Fruit fly (Drosophila melanogaster) whole organism, embryonic: ENCODE measurements around the gene CG42324.
A peak's percentile ranks its signal among the peaks of the same experiment; 100 is the strongest.

ENCODE experiments used
- ATbp ChIP-seq: fragments of 200-800 bp; sonication (Bioruptor generic); optimal IDR thresholded peaks from 2 replicates; lab custom pipeline; 2017; ENCODE audit warnings: missing biosample characterization, mild to moderate bottlenecking, missing genetic modification characterization, missing genetic modification reagents
- Asciz ChIP-seq: fragments of 200-800 bp; sonication (Bioruptor generic); optimal IDR thresholded peaks from 2 replicates; lab custom pipeline; 2017; ENCODE audit warnings: missing biosample characterization, mild to moderate bottlenecking, missing genetic modification characterization, missing genetic modification reagents
- BEAF-32 ChIP-seq: fragments of 200-800 bp; sonication (Bioruptor generic); optimal IDR thresholded peaks from 3 replicates; lab custom pipeline; 2017; ENCODE audit warnings: missing biosample characterization, missing genetic modification characterization, mild to moderate bottlenecking, moderate library complexity, missing genetic modification reagents
- CG10543 ChIP-seq: fragments of 200-800 bp; sonication (Bioruptor generic); optimal IDR thresholded peaks from 3 replicates; lab custom pipeline; 2017; ENCODE audit warnings: missing biosample characterization, mild to moderate bottlenecking, missing genetic modification characterization, moderate library complexity
- CG10654 ChIP-seq: fragments of 200-800 bp; sonication (Bioruptor generic); optimal IDR thresholded peaks from 2 replicates; lab custom pipeline; 2016; ENCODE audit warnings: missing biosample characterization, missing genetic modification characterization
- CG11504 ChIP-seq: fragments of 200-800 bp; sonication (Bioruptor generic); optimal IDR thresholded peaks from 3 replicates; lab custom pipeline; 2019; ENCODE audit warnings: missing biosample characterization, mild to moderate bottlenecking, missing genetic modification characterization, moderate library complexity
- CG1233 ChIP-seq: fragments of 200-800 bp; sonication (Bioruptor generic); optimal IDR thresholded peaks from 4 replicates; lab custom pipeline; 2018; ENCODE audit warnings: missing biosample characterization, mild to moderate bottlenecking, missing genetic modification characterization
- CG12391 ChIP-seq: fragments of 200-800 bp; sonication (Bioruptor generic); optimal IDR thresholded peaks from 3 replicates; lab custom pipeline; 2018; ENCODE audit warnings: missing biosample characterization, mild to moderate bottlenecking, missing genetic modification characterization, moderate library complexity
- CG14710 ChIP-seq: fragments of 200-800 bp; sonication (Bioruptor generic); optimal IDR thresholded peaks from 3 replicates; lab custom pipeline; 2019; ENCODE audit warnings: missing biosample characterization, mild to moderate bottlenecking, missing genetic modification characterization, moderate library complexity
- CG17359 ChIP-seq: fragments of 200-800 bp; sonication (Bioruptor generic); optimal IDR thresholded peaks from 3 replicates; lab custom pipeline; 2018; ENCODE audit warnings: missing biosample characterization, mild to moderate bottlenecking, missing genetic modification characterization, moderate library complexity
- CG18476 ChIP-seq: fragments of 200-800 bp; sonication (Bioruptor generic); optimal IDR thresholded peaks from 2 replicates; lab custom pipeline; 2016; ENCODE audit warnings: missing biosample characterization, mild to moderate bottlenecking, missing genetic modification characterization
- CG18599 ChIP-seq: fragments of 200-800 bp; sonication (Bioruptor generic); optimal IDR thresholded peaks from 3 replicates; lab custom pipeline; 2017; ENCODE audit warnings: missing biosample characterization, missing genetic modification characterization, mild to moderate bottlenecking, moderate library complexity, missing genetic modification reagents
- CG4854 ChIP-seq: fragments of 200-800 bp; sonication (Bioruptor generic); optimal IDR thresholded peaks from 2 replicates; lab custom pipeline; 2016; ENCODE audit warnings: missing biosample characterization, missing genetic modification characterization, inconsistent platforms
- CG9215 ChIP-seq: fragments of 200-800 bp; sonication (Bioruptor generic); IDR thresholded peaks from 2 replicates; pipeline ENCODE4 v1.3.6; 2022; ENCODE audit warnings: missing biosample characterization, missing genetic modification characterization
- Dek ChIP-seq: fragments of 200-800 bp; sonication (Bioruptor generic); optimal IDR thresholded peaks from 3 replicates; lab custom pipeline; 2019; ENCODE audit warnings: missing biosample characterization, mild to moderate bottlenecking, missing genetic modification characterization, moderate library complexity
- Dll ChIP-seq: fragments of 200-800 bp; sonication (Bioruptor generic); IDR thresholded peaks from 4 replicates; pipeline ENCODE4 v1.3.6; 2022; ENCODE audit warnings: missing biosample characterization, missing genetic modification characterization; ENCODE audit not compliant: partially characterized antibody
- Eip74EF ChIP-seq, 2 experiments: fragments of 200-800 bp in 1 of 2; fragments of >200 bp in 1 of 2; sonication (Bioruptor generic) in 1 of 2; optimal IDR thresholded peaks; 2 replicates each; lab custom pipeline; 2017 to 2019; ENCODE audit warnings: missing biosample characterization in 2 of 2, missing genetic modification characterization in 2 of 2, mild to moderate bottlenecking in 1 of 2, moderate library complexity in 1 of 2
- Ets97D ChIP-seq: fragments of 200-800 bp; sonication (Bioruptor generic); optimal IDR thresholded peaks from 3 replicates; lab custom pipeline; 2016; ENCODE audit warnings: missing biosample characterization, missing genetic modification characterization
- Gsc ChIP-seq: fragments of 200-800 bp; sonication (Bioruptor generic); IDR thresholded peaks from 2 replicates; pipeline ENCODE4 v1.3.6; 2022; ENCODE audit warnings: missing biosample characterization, missing genetic modification characterization
- HHEX ChIP-seq: fragments of 200-800 bp; sonication (Bioruptor generic); optimal IDR thresholded peaks from 3 replicates; lab custom pipeline; 2017; ENCODE audit warnings: missing biosample characterization, mild to moderate bottlenecking, missing genetic modification characterization, missing genetic modification reagents
- Hmr ChIP-seq: fragments of 200-800 bp; sonication (Bioruptor generic); optimal IDR thresholded peaks from 3 replicates; lab custom pipeline; 2017; ENCODE audit warnings: mild to moderate bottlenecking, missing biosample characterization, missing genetic modification reagents, missing genetic modification characterization
- MTF-1 ChIP-seq: fragments of 200-800 bp; sonication (Bioruptor generic); optimal IDR thresholded peaks from 2 replicates; lab custom pipeline; 2018; ENCODE audit warnings: missing biosample characterization, mild to moderate bottlenecking, missing genetic modification characterization, borderline replicate concordance
- PHDP ChIP-seq: fragments of 200-800 bp; sonication (Bioruptor generic); optimal IDR thresholded peaks from 3 replicates; lab custom pipeline; 2018; ENCODE audit warnings: missing biosample characterization, mild to moderate bottlenecking, missing genetic modification characterization, moderate library complexity
- Ravus ChIP-seq: fragments of 200-800 bp; sonication (Bioruptor generic); IDR thresholded peaks from 2 replicates; pipeline ENCODE4 v1.3.6; 2022; ENCODE audit warnings: missing biosample characterization, missing genetic modification characterization
- Side ChIP-seq: fragments of 200-800 bp; sonication (Bioruptor generic); optimal IDR thresholded peaks from 2 replicates; lab custom pipeline; 2016; ENCODE audit warnings: missing biosample characterization, missing genetic modification characterization
- Taf1 ChIP-seq: fragments of 200-800 bp; sonication (Bioruptor generic); IDR thresholded peaks from 2 replicates; pipeline ENCODE4 v1.3.6; 2022; ENCODE audit warnings: missing biosample characterization, missing genetic modification characterization
- Usf ChIP-seq: fragments of 200-800 bp; sonication (Bioruptor generic); optimal IDR thresholded peaks from 2 replicates; lab custom pipeline; 2017; ENCODE audit warnings: missing genotype, missing biosample characterization, missing genetic modification characterization
- Xbp1 ChIP-seq: fragments of 200-800 bp; sonication (Bioruptor generic); optimal IDR thresholded peaks from 3 replicates; lab custom pipeline; 2016; ENCODE audit warnings: missing biosample characterization, mild to moderate bottlenecking, missing genetic modification characterization
- bsh ChIP-seq, 2 experiments: fragments of 200-800 bp; sonication (Bioruptor generic); optimal IDR thresholded peaks; 2 replicates each; lab custom pipeline; 2017 to 2018; ENCODE audit warnings: mild to moderate bottlenecking in 2 of 2, missing biosample characterization in 2 of 2, missing genetic modification characterization in 2 of 2, moderate library complexity in 1 of 2
- cwo ChIP-seq: fragments of 200-800 bp; sonication (Bioruptor generic); optimal IDR thresholded peaks from 3 replicates; lab custom pipeline; 2017; ENCODE audit warnings: missing biosample characterization, missing genetic modification characterization, mild to moderate bottlenecking, moderate library complexity, missing genetic modification reagents
- gfzf ChIP-seq: fragments of 200-800 bp; sonication (Bioruptor generic); optimal IDR thresholded peaks from 2 replicates; lab custom pipeline; 2016; ENCODE audit warnings: missing biosample characterization, mild to moderate bottlenecking, missing genetic modification characterization, moderate library complexity
- hkb ChIP-seq, 2 experiments: fragments of 200-800 bp in 1 of 2; fragments of >200 bp in 1 of 2; sonication (Bioruptor generic) in 1 of 2; IDR thresholded peaks in 1 of 2; optimal IDR thresholded peaks in 1 of 2; 2 replicates each; pipeline versions ENCODE4 v1.3.6 to Lab custom; 2017 to 2022; ENCODE audit warnings: missing biosample characterization in 1 of 2, missing genetic modification characterization in 1 of 2
- kay ChIP-seq: fragments of 200-800 bp; sonication (Bioruptor generic); optimal IDR thresholded peaks from 2 replicates; lab custom pipeline; 2016; ENCODE audit warnings: missing biosample characterization, missing genetic modification characterization
- ken ChIP-seq: fragments of 200-800 bp; sonication (Bioruptor generic); IDR thresholded peaks from 3 replicates; pipeline ENCODE4 v1.3.6; 2022; ENCODE audit warnings: missing biosample characterization, missing genetic modification characterization
- mam ChIP-seq: fragments of 200-800 bp; sonication (Bioruptor generic); optimal IDR thresholded peaks from 3 replicates; lab custom pipeline; 2016; ENCODE audit warnings: missing biosample characterization, missing genetic modification characterization
- nerfin-2 ChIP-seq: fragments of 200-800 bp; sonication (Bioruptor generic); IDR thresholded peaks from 2 replicates; pipeline ENCODE4 v1.3.6; 2022; ENCODE audit warnings: missing biosample characterization, missing genetic modification characterization; ENCODE audit not compliant: partially characterized antibody
- otp ChIP-seq: fragments of 200-800 bp; sonication (Bioruptor generic); IDR thresholded peaks from 3 replicates; pipeline ENCODE4, ENCODE4 v1.3.6; 2022; ENCODE audit warnings: missing biosample characterization, missing genetic modification characterization
- ro ChIP-seq: fragments of 200-800 bp; sonication (Bioruptor generic); IDR thresholded peaks from 2 replicates; pipeline ENCODE4 v1.3.6; 2022; ENCODE audit warnings: missing biosample characterization, missing genetic modification characterization
- sima ChIP-seq: fragments of 200-800 bp; sonication (Bioruptor generic); optimal IDR thresholded peaks from 2 replicates; lab custom pipeline; 2016; ENCODE audit warnings: missing biosample characterization, missing genetic modification characterization
- sqz ChIP-seq: fragments of 200-800 bp; sonication (Bioruptor generic); optimal IDR thresholded peaks from 3 replicates; lab custom pipeline; 2018; ENCODE audit warnings: missing biosample characterization, mild to moderate bottlenecking, missing genetic modification characterization
- stc ChIP-seq: fragments of 200-800 bp; sonication (Bioruptor generic); IDR thresholded peaks from 2 replicates; pipeline ENCODE4 v1.3.6; 2022; ENCODE audit warnings: missing biosample characterization, missing genetic modification characterization
- trem ChIP-seq: fragments of 200-800 bp; optimal IDR thresholded peaks from 3 replicates; lab custom pipeline; 2019; ENCODE audit warnings: missing biosample characterization, mild to moderate bottlenecking, missing genetic modification characterization, moderate library complexity
- usp ChIP-seq: fragments of >200 bp; optimal IDR thresholded peaks from 2 replicates; lab custom pipeline; 2017; ENCODE audit warnings: missing biosample characterization, missing genetic modification characterization
- vnd ChIP-seq: fragments of 200-800 bp; sonication (Bioruptor generic); IDR thresholded peaks from 3 replicates; pipeline ENCODE4 v1.3.6; 2022; ENCODE audit warnings: missing biosample characterization, missing genetic modification characterization; ENCODE audit not compliant: partially characterized antibody

The CG42324 gene

dm6 chr3L:3517894-3518293 lies 45.6 kb downstream of the CG42324 start (continued):
- TF ChIP-seq hkb (optimal IDR thresholded peaks at IDR 0.05; lab: Kevin White, UChicago) (no peak), hkb (GFP tag; IDR thresholded peaks at IDR 0.05; lab: Robert Waterston, UW) (peak; percentile 97), Ets97D (GFP tag; lab: Kevin White, UChicago) (peak; percentile 75), Ravus (GFP tag; lab: Robert Waterston, UW) (peak; percentile 79), Side (peak; percentile 70), Gsc (GFP tag; lab: Robert Waterston, UW) (no peak)
- TF ChIP-seq, all 482 proteins: peak for 415

- TF ChIP-seq ken (GFP tag; lab: Robert Waterston, UW) (no peak), CG4854 (no peak), mam (GFP tag; lab: Kevin White, UChicago) (no peak), HHEX (GFP tag; lab: Kevin White, UChicago) (peak; percentile 24), Asciz (GFP tag; lab: Kevin White, UChicago) (peak; percentile 47), ATbp (GFP tag; lab: Kevin White, UChicago) (peak; percentile 9), Usf (GFP tag; lab: Kevin White, UChicago) (no peak), Ets97D (GFP tag; lab: Kevin White, UChicago) (no peak), otp (GFP tag; lab: Robert Waterston, UW) (no peak), trem (tag; lab: Kevin White, UChicago) (peak; percentile 8), CG12391 (tag; lab: Kevin White, UChicago) (peak; percentile 31), vnd (no peak), usp (GFP tag; lab: Kevin White, UChicago) (no peak), sima (no peak), Xbp1 (no peak), CG14710 (tag; lab: Kevin White, UChicago) (peak; percentile 38), CG9215 (no peak), Hmr (GFP tag; lab: Kevin White, UChicago) (peak; percentile 39), CG17359 (no peak), CG1233 (peak; percentile 25), BEAF-32 (GFP tag; lab: Kevin White, UChicago) (no peak), sqz (GFP tag; lab: Kevin White, UChicago) (peak; percentile 46), bsh (GFP tag; optimal IDR thresholded peaks at IDR 0.05; lab: Kevin White, UChicago) (no peak), stc (no peak; the same call in 1 of the 2 replicates), CG10654 (GFP tag; lab: Kevin White, UChicago) (no peak), CG18476 (GFP tag; lab: Kevin White, UChicago) (no peak), gfzf (GFP tag; lab: Kevin White, UChicago) (no peak), kay (no peak), nerfin-2 (no peak), MTF-1 (peak; percentile 38), ro (GFP tag; lab: Robert Waterston, UW) (no peak), PHDP (tag; lab: Kevin White, UChicago) (peak; percentile 18), Dek (tag; lab: Kevin White, UChicago) (peak; percentile 1), CG10543 (peak; percentile 14), cwo (GFP tag; lab: Kevin White, UChicago) (no peak), Dll (GFP tag; lab: Robert Waterston, UW) (no peak), CG18599 (peak; percentile 48), CG11504 (peak; percentile 4), Eip74EF (GFP tag; optimal IDR thresholded peaks at IDR 0.05; lab: Kevin White, UChicago) (peak in 1 of 2 experiments; percentile 9), Taf1 (GFP tag; lab: Robert Waterston, UW) (no peak)
Measured at dm6 chr3L:3518512-3519492, 46.6 kb downstream of the CG42324 start.
